Fruit fly (Drosophila melanogaster): ENCODE measurements around the gene GstD6.

GstD6 gene

dm6 chr3R:12356044-12356443, 20.9 kb upstream of the GstD6 start, which contains the start of gene MBD-R2 (continued):
- TF ChIP-seq CG10543 (GFP tag; optimal IDR thresholded peaks at IDR 0.05) (no peak), schlank (tag; optimal IDR thresholded peaks at IDR 0.05) (no peak), nmo (GFP tag; optimal IDR thresholded peaks at IDR 0.05) (peak; percentile 23), tio (GFP tag; optimal IDR thresholded peaks at IDR 0.05) (no peak), Max (GFP tag; optimal IDR thresholded peaks at IDR 0.05) (peak; percentile 14), CG17361 (GFP tag; IDR thresholded peaks at IDR 0.05) (0 out of 3 replicates have a peak, but pooled peaks have one; percentile 26), row (GFP tag; IDR thresholded peaks at IDR 0.05) (peak; percentile 69), sna (GFP tag; IDR thresholded peaks at IDR 0.05; ENCODE audit: partially characterized antibody) (peak; percentile 42; the same call in 1 of the 2 replicates), mirr (GFP tag; optimal IDR thresholded peaks at IDR 0.05) (no peak), CG2129 (GFP tag; IDR thresholded peaks at IDR 0.05; ENCODE audit: partially characterized antibody) (peak; percentile 51), stc (GFP tag; IDR thresholded peaks at IDR 0.05) (no peak), Lhr (GFP tag; optimal IDR thresholded peaks at IDR 0.05) (peak; percentile 54), CG18764 (GFP tag; optimal IDR thresholded peaks at IDR 0.05) (no peak), CG7928 (GFP tag; optimal IDR thresholded peaks at IDR 0.05) (no peak), Dip2 (GFP tag; IDR thresholded peaks at IDR 0.05) (no peak), slp2 (GFP tag; optimal IDR thresholded peaks at IDR 0.05) (no peak), YL-1 (GFP tag; optimal IDR thresholded peaks at IDR 0.05) (peak; percentile 87), Rx (GFP tag; IDR thresholded peaks at IDR 0.05) (no peak), CG15073 (GFP tag; optimal IDR thresholded peaks at IDR 0.05) (no peak), CG7987 (GFP tag; optimal IDR thresholded peaks at IDR 0.05) (no peak), CG10979 (tag; optimal IDR thresholded peaks at IDR 0.05) (no peak), maf-S (GFP tag; optimal IDR thresholded peaks at IDR 0.05) (no peak), HLH3B (GFP tag; IDR thresholded peaks at IDR 0.05) (no peak), ci (GFP tag; IDR thresholded peaks at IDR 0.05) (0 out of 3 replicates have a peak, but pooled peaks have one; percentile 33), CG11398 (GFP tag; optimal IDR thresholded peaks at IDR 0.05) (no peak), CG13287 (GFP tag; IDR thresholded peaks at IDR 0.05; ENCODE audit: partially characterized antibody) (peak; percentile 84), dpn (GFP tag; optimal IDR thresholded peaks at IDR 0.05) (no peak), az2 (GFP tag; optimal IDR thresholded peaks at IDR 0.05) (no peak), wek (GFP tag; optimal IDR thresholded peaks at IDR 0.05) (no peak), Jarid2 (GFP tag; optimal IDR thresholded peaks at IDR 0.05) (no peak), Atf-2 (GFP tag; optimal IDR thresholded peaks at IDR 0.05) (no peak), zfh1 (GFP tag; IDR thresholded peaks at IDR 0.05) (no peak), CG14965 (GFP tag; optimal IDR thresholded peaks at IDR 0.05; ENCODE audit: borderline replicate concordance) (no peak), CrebB (tag; optimal IDR thresholded peaks at IDR 0.05) (no peak), insv (GFP tag; optimal IDR thresholded peaks at IDR 0.05) (no peak), kni (GFP tag; optimal IDR thresholded peaks at IDR 0.05) (no peak), CG9609 (GFP tag; optimal IDR thresholded peaks at IDR 0.05) (no peak), CG11456 (GFP tag; IDR thresholded peaks at IDR 0.05) (no peak), CG12744 (GFP tag; optimal IDR thresholded peaks at IDR 0.05) (no peak), hth (optimal IDR thresholded peaks at IDR 0.05) (no peak), CG16863 (GFP tag; optimal IDR thresholded peaks at IDR 0.05) (no peak), Oli (tag; optimal IDR thresholded peaks at IDR 0.05) (no peak), gsb (GFP tag; IDR thresholded peaks at IDR 0.05) (no peak), pfk (GFP tag; optimal IDR thresholded peaks at IDR 0.05) (no peak), Dll (GFP tag; IDR thresholded peaks at IDR 0.05; ENCODE audit: partially characterized antibody) (peak; percentile 78), Hr39 (optimal IDR thresholded peaks at IDR 0.05) (no peak), zen (tag; optimal IDR thresholded peaks at IDR 0.05) (no peak), Pdp1 (GFP tag; optimal IDR thresholded peaks at IDR 0.05) (peak in 1 of 2 experiments; percentile 21), CG8359 (GFP tag; optimal IDR thresholded peaks at IDR 0.05; ENCODE audit: borderline replicate concordance) (no peak), cad (GFP tag; optimal IDR thresholded peaks at IDR 0.05) (no peak), Neu2 (GFP tag; optimal IDR thresholded peaks at IDR 0.05; ENCODE audit: borderline replicate concordance) (no peak)
